Fruit fly (Drosophila melanogaster) whole organism, pupa: ENCODE measurements around the gene CG3436.

Experiments used
- CG10348 ChIP-seq: fragments of 200-800 bp; sonication (Bioruptor generic); IDR thresholded peaks from 2 replicates; pipeline ENCODE4 v1.3.6; 2022; ENCODE audit warnings: missing biosample characterization, missing genetic modification characterization
- CG14655 ChIP-seq: fragments of 200-800 bp; sonication (Bioruptor generic); optimal IDR thresholded peaks from 3 replicates; lab custom pipeline; 2017; ENCODE audit warnings: mild to moderate bottlenecking, missing biosample characterization, missing genetic modification reagents, missing genetic modification characterization
- CG15710 ChIP-seq: fragments of 200-800 bp; sonication (Bioruptor generic); optimal IDR thresholded peaks from 2 replicates; lab custom pipeline; 2018; ENCODE audit warnings: missing biosample characterization, mild to moderate bottlenecking, missing genetic modification characterization, moderate library complexity
- CG17806 ChIP-seq: fragments of 200-800 bp; sonication (Bioruptor generic); optimal IDR thresholded peaks from 2 replicates; lab custom pipeline; 2018; ENCODE audit warnings: missing biosample characterization, mild to moderate bottlenecking, missing genetic modification characterization, moderate library complexity
- CG32121 ChIP-seq: fragments of 200-800 bp; sonication (Bioruptor generic); IDR thresholded peaks from 2 replicates; pipeline ENCODE4 v1.3.6; 2022; ENCODE audit warnings: missing biosample characterization, missing genetic modification characterization
- CG4496 ChIP-seq: fragments of 200-800 bp; sonication (Bioruptor generic); IDR thresholded peaks from 3 replicates; pipeline ENCODE4 v1.3.6; 2022; ENCODE audit warnings: missing biosample characterization, missing genetic modification characterization
- CG8301 ChIP-seq: fragments of 200-800 bp; sonication (Bioruptor generic); optimal IDR thresholded peaks from 2 replicates; lab custom pipeline; 2018; ENCODE audit warnings: missing biosample characterization, mild to moderate bottlenecking, missing genetic modification characterization
- Ets98B ChIP-seq: fragments of 200-800 bp; sonication (Bioruptor generic); IDR thresholded peaks from 2 replicates; pipeline ENCODE4 v1.3.6; 2022; ENCODE audit warnings: missing biosample characterization, missing genetic modification characterization
- Pif1B ChIP-seq: fragments of 200-800 bp; sonication (Bioruptor generic); optimal IDR thresholded peaks from 3 replicates; lab custom pipeline; 2016; ENCODE audit warnings: missing biosample characterization, missing genetic modification characterization
- fd96Ca ChIP-seq: fragments of 200-800 bp; sonication (Bioruptor generic); IDR thresholded peaks from 3 replicates; pipeline ENCODE4 v1.3.6; 2022; ENCODE audit warnings: missing biosample characterization, missing genetic modification characterization

CG3436 gene

DNA sequence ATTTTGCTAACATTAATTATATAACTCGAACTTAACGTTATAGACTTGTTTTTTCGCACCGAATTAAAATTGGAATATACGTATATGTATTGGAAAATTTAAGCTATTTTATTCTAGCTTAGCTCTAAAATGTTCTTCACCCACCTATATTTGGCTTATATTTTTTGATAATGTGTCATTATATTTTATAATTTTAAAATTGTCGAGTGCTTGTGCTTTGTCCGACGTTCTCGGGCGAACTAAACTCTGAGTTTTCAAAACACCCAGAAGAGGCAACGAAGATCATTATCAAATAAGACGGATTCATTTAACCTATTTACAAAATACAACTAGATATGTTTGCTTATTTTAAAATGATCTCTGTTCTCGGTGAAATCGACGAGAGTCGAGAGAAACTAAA is 50.7 kb downstream of the CG3436 start:
- no peak for TF ChIP-seq CG8301 (tag; lab: Kevin White, UChicago)
- no peak for TF ChIP-seq CG15710 (tag; lab: Kevin White, UChicago)
- TF ChIP-seq fd96Ca (GFP tag; lab: Robert Waterston, UW): no peak
- no peak for TF ChIP-seq CG17806 (tag; lab: Kevin White, UChicago)
- no peak for TF ChIP-seq Pif1B
- TF ChIP-seq CG14655 (GFP tag; lab: Kevin White, UChicago): no peak
- TF ChIP-seq CG32121: no peak
- no peak for TF ChIP-seq CG10348
- no peak for TF ChIP-seq CG4496 (GFP tag; lab: Robert Waterston, UW)
- no peak for TF ChIP-seq Ets98B (GFP tag; lab: Robert Waterston, UW)
